Worm (Caenorhabditis elegans): ENCODE data around the gene T20B12.7.

- TF ChIP-seq flt-1 (GFP tag; IDR thresholded peaks at IDR 0.05) = no peak
- TF ChIP-seq ztf-29 (GFP tag; IDR thresholded peaks at IDR 0.05) = no peak
- TF ChIP-seq cog-1 (tag; optimal IDR thresholded peaks at IDR 0.05) = no peak
- TF ChIP-seq klf-2 (GFP tag; conservative IDR thresholded peaks at IDR 0.05) = no peak
- no peak for TF ChIP-seq ref-1 (GFP tag; conservative IDR thresholded peaks at IDR 0.05)
- no peak for TF ChIP-seq ztf-23 (GFP tag; IDR thresholded peaks at IDR 0.05)
- TF ChIP-seq T22C8.4 (GFP tag; IDR thresholded peaks at IDR 0.05) = no peak
- no peak for TF ChIP-seq tab-1 (GFP tag; IDR thresholded peaks at IDR 0.05)
- no peak for TF ChIP-seq med-1 (GFP tag; optimal IDR thresholded peaks at IDR 0.05; ENCODE audit: insufficient read depth)
These were observed 47.2 kb downstream of the T20B12.7 start for ce11 chrIII:7331671-7332070.
